Worm (Caenorhabditis elegans) whole organism, mixed stage, embryonic: ENCODE data around the gene C17C3.11.

Experiments used
- blmp-1 ChIP-seq: fragments of 150-350 bp; optimal IDR thresholded peaks from 2 replicates; lab custom pipeline; 2014; ENCODE audit warnings: missing biosample characterization, missing genetic modification characterization
- ceh-83 ChIP-seq: fragments of 200-800 bp; sonication (Bioruptor generic); optimal IDR thresholded peaks from 2 replicates; lab custom pipeline; 2018; ENCODE audit warnings: mild to moderate bottlenecking, missing genetic modification characterization, missing compliant biosample characterization
- elt-1 ChIP-seq: sonication (generic microtip); optimal IDR thresholded peaks from 2 replicates; lab custom pipeline; 2017; ENCODE audit warnings: missing genetic modification characterization, mild to moderate bottlenecking, missing compliant biosample characterization, antibody characterized with exemption, moderate library complexity, borderline replicate concordance; ENCODE audit not compliant: insufficient read depth
- lsy-2 ChIP-seq: fragments of 150-350 bp; optimal IDR thresholded peaks from 2 replicates; lab custom pipeline; 2014; ENCODE audit warnings: missing biosample characterization, missing genetic modification characterization
- nhr-12 ChIP-seq: fragments of 150-350 bp; optimal IDR thresholded peaks from 2 replicates; lab custom pipeline; 2014; ENCODE audit warnings: missing biosample characterization, missing genetic modification characterization
- nhr-237 ChIP-seq: fragments of 150-350 bp; optimal IDR thresholded peaks from 2 replicates; lab custom pipeline; 2014; ENCODE audit warnings: missing biosample characterization, missing genetic modification characterization
- nhr-76 ChIP-seq: sonication (generic microtip); optimal IDR thresholded peaks from 2 replicates; lab custom pipeline; 2017; ENCODE audit warnings: missing biosample characterization, missing genetic modification characterization
- pha-4 ChIP-seq: fragments of 150-350 bp; optimal IDR thresholded peaks from 2 replicates; lab custom pipeline; 2018; ENCODE audit warnings: missing biosample characterization, missing genetic modification reagents, missing genetic modification characterization
- snpc-4 ChIP-seq: fragments of 150-350 bp; optimal IDR thresholded peaks from 2 replicates; lab custom pipeline; 2014; ENCODE audit warnings: missing biosample characterization, missing genetic modification characterization
- unc-120 ChIP-seq: sonication (generic microtip); optimal IDR thresholded peaks from 2 replicates; lab custom pipeline; 2017; ENCODE audit warnings: missing genetic modification characterization, missing compliant biosample characterization; ENCODE audit not compliant: poor library complexity, severe bottlenecking
- unc-39 ChIP-seq: fragments of 150-350 bp; optimal IDR thresholded peaks from 2 replicates; lab custom pipeline; 2014; ENCODE audit warnings: missing biosample characterization, missing genetic modification characterization
- unc-62 ChIP-seq: fragments of 150-350 bp; optimal IDR thresholded peaks from 2 replicates; lab custom pipeline; 2014; ENCODE audit warnings: missing biosample characterization, missing genetic modification reagents, missing genetic modification characterization
- ztf-11 ChIP-seq: fragments of 150-350 bp; optimal IDR thresholded peaks from 2 replicates; lab custom pipeline; 2014; ENCODE audit warnings: missing biosample characterization, missing genetic modification characterization

ce11 chrII:5554317-5554716, 16.7 kb downstream of the C17C3.11 start, which contains the start of gene ins-12:
- TF ChIP-seq elt-1 (no peak), snpc-4 (tag; lab: Kevin White, UChicago) (no peak), unc-39 (no peak), ztf-11 (tag; lab: Kevin White, UChicago) (no peak), lsy-2 (tag; lab: Kevin White, UChicago) (no peak), nhr-76 (no peak), ceh-83 (GFP tag; lab: Kevin White, UChicago) (no peak), unc-120 (tag; lab: Kevin White, UChicago) (no peak), pha-4 (tag; lab: Kevin White, UChicago) (no peak), blmp-1 (tag; lab: Kevin White, UChicago) (no peak), nhr-237 (tag; lab: Kevin White, UChicago) (no peak), nhr-12 (tag; lab: Kevin White, UChicago) (no peak), unc-62 (GFP tag; lab: Kevin White, UChicago) (no peak)
